Worm (Caenorhabditis elegans) whole organism, midembryonic: ENCODE data around the gene C34C12.12.

Experiments used
- cog-1 ChIP-seq: sonication (generic microtip); optimal IDR thresholded peaks from 2 replicates; lab custom pipeline; 2016; ENCODE audit warnings: missing genetic modification characterization, missing compliant biosample characterization
- klf-2 ChIP-seq: fragments of 200-800 bp; sonication (Bioruptor generic); conservative IDR thresholded peaks from 2 replicates; pipeline ENCODE4 v1.3.6; 2022; ENCODE audit warnings: missing genetic modification reagents, missing genetic modification characterization, missing compliant biosample characterization
- med-1 ChIP-seq: sonication (generic microtip); optimal IDR thresholded peaks from 2 replicates; lab custom pipeline; 2017; ENCODE audit warnings: missing genetic modification characterization, mild to moderate bottlenecking, missing compliant biosample characterization, antibody characterized with exemption, missing genetic modification reagents; ENCODE audit not compliant: insufficient read depth

ce11 chrIII:3470433-3470832 lies 17.4 kb downstream of the C34C12.12 start:
- no peak for TF ChIP-seq klf-2
- TF ChIP-seq med-1 = no peak
- no peak for TF ChIP-seq cog-1 (tag; lab: Kevin White, UChicago)
